Fruit fly (Drosophila melanogaster): ENCODE results near the gene Sil1.

Sil1 gene

DNA sequence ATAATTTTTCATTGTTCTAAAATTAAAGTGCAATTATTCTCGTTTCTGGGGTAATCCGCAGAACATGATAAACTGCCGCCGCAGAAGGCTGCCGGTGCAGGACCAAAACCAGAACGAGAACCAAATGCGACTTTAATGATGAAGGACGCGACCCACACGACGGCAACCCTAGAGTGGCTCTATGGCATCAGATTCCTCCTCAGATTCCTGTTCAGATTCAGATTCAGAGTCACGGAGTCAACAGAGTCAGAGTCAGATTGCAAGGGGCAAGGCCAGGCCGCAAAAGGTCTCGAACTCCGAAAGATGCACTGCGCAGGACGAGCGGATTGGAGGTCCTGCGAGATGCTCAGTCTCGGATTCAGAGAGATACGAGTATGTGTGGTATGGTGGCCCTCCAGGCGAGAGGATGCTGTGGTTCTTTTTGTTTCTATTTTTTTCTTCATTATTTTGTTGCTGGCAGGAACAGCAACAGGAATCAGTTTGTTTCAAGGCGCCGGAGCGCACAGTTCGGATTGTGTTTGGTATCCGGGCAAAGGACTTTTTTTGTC, 35.9 kb downstream of the Sil1 start, which contains the start of gene CG13654:
Gene CG13654, plus strand, starts transcription at position 498 of the 548 bp plus-strand sequence.
- TF ChIP-seq Dll (optimal IDR thresholded peaks at IDR 0.05) (no peak), pan (optimal IDR thresholded peaks at IDR 0.05) (no peak), CG8478 (optimal IDR thresholded peaks at IDR 0.05) (no peak), EcR (GFP tag; optimal IDR thresholded peaks at IDR 0.05) (no peak), psq (optimal IDR thresholded peaks at IDR 0.05) (no peak), usp (GFP tag; optimal IDR thresholded peaks at IDR 0.05) (no peak)

DNA sequence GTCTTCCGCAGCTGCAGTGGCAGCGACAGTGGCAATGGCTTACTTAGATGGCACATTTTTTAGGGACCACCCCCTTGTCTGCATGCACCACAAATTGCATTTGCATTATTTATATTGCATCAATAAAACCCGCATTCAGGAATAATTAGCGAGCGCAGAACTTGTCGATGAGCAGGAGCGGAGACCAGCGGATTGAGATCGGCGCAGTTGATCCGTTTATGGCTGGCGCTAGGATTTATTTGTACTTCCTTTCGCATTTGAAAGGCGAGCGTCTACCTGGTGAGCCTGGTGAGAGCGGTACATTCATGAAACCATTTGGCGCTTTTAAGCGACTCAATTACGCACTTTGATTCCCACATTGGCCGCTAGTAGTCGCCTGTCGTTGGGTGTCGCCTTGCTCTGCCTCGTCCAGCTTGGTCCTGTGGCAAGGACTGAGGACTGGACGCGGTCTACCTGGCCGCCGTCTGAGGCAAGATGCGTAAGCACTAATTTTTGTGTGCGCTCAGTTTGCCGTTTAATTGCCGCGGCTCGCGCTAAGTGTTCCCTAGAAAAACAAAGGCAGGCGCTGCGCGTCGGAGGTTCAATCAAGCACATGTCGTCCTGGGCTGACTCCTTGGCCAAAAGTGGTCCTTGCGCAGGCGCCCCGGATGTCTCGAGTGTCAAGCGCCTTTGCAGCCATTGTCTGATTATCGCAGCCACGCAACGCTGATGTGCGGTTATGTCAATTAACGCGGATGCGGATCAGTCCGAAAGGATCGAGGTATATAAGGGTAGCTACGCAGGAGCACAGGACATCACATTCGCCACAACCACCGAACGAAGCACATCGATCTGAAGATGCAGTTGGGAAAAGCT, 40.4 kb downstream of the Sil1 start, which contains the start of gene CG13653:
Gene CG13653, plus strand, starts transcription at position 805 of the 855 bp plus-strand sequence.
- TF ChIP-seq Dll (optimal IDR thresholded peaks at IDR 0.05) = no peak
- no peak for TF ChIP-seq CG8478 (optimal IDR thresholded peaks at IDR 0.05)

DNA sequence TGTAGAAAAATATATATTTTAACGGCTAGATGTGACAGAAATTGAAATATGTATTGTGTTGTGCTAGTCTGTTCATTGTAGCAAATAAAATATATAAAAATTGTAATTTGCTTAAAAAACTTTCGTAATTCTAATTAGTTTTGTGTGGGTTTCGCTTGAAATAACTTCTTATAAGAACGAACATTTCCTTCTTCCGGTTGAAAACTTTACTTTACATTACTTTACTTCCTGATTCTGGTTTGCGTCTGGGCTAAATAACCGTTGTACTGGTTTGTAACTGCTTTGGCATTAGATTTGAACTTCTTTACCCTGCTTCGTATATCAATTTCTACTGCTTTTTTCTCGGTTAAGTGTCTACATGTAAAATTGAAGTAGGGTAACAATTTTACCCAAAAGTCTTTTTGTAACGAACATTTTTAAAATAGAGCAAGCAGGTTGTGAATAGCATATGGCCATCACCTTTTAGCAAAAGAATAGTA, 41.6 kb downstream of the Sil1 start, which contains the start of gene lobo:
Gene lobo, minus strand, starts transcription at position 51 of the 479 bp plus-strand sequence.
- no peak for TF ChIP-seq usp (GFP tag; optimal IDR thresholded peaks at IDR 0.05)
- TF ChIP-seq Dll (optimal IDR thresholded peaks at IDR 0.05) = no peak
- TF ChIP-seq psq (optimal IDR thresholded peaks at IDR 0.05) = no peak

DNA sequence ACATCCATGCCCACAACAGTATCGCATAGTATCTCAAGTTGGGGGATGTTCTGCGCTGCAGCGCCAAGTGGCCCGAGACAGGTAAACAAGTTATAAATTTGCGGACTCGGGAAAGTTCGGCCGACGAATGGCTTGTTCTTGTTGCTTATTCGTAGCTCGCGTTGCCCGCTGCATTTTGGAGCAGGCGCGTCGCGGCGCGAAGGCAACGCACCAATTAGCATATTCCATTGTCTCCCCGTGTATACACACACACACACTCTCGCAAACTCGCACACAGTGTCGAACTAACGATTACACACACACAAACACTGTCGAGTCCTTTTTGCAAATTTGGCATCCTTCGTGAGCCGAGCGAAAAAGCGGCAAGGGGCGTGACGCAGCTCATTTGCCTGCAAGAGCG, 46.3 kb downstream of the Sil1 start:
- TF ChIP-seq usp (GFP tag; optimal IDR thresholded peaks at IDR 0.05) (no peak), EcR (GFP tag; optimal IDR thresholded peaks at IDR 0.05) (no peak), pan (optimal IDR thresholded peaks at IDR 0.05) (no peak), psq (optimal IDR thresholded peaks at IDR 0.05) (no peak), Dll (optimal IDR thresholded peaks at IDR 0.05) (no peak), CG8478 (optimal IDR thresholded peaks at IDR 0.05) (no peak)

DNA sequence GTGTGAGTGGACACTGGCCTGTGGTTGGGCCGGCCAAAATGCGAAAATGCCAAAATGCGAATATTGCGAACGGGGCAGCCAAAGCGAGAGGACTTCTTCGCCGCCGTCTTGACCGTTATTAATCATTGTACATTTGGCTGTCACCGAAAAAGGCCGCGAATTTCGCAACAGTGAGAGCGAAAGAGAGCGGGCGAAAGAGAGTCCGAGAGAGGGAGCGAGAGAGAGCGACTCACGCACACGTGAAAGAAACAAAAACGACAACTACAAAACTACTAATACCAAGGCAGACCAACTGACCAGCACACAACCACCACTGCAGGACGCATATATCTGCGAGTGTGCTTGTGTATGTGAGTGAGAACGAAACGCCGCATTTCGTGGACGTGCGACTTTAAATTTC, 50.8 kb downstream of the Sil1 start:
- no peak for TF ChIP-seq EcR (GFP tag; optimal IDR thresholded peaks at IDR 0.05)
- peak; percentile 43 for TF ChIP-seq CG8478 (optimal IDR thresholded peaks at IDR 0.05)
- no peak for TF ChIP-seq pan (optimal IDR thresholded peaks at IDR 0.05)

Measured in whole organism.